Worm (Caenorhabditis elegans): ENCODE data around the gene rib-1.

Gene rib-1

DNA sequence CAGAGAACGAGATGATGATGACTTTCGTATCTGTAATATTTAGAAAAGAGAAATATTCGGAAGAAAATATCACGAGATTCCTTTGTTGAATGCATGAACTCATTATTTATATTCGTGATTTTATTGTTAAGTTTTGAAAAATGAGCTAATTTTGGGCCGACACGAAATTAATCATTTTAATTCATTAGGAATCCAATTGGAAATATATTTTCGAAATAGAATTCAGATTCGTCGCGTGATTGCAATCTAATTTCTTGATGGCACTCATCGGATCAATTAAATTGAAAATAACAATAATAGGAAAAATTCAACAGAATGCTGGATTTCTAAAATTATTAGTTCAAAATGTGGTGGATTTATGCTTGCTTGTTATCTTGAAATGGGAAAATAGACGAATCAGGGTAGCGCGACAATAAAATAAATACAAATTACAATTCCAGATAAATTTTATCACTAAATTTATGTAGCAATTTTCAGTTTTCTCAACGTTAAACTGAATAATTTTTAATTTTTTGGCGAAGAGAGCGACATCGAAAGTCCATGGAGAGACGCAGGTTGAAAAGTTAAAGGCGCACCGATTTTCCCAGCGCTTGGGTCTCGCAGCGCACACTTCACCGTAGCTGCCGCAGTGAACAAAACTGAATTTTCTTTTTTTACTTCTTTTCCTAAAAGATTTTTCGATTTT is 23.3 kb downstream of the rib-1 start (continued):
- TF ChIP-seq ccch-3 (GFP tag; optimal IDR thresholded peaks at IDR 0.05) (no peak), F33H1.4 (GFP tag; IDR thresholded peaks at IDR 0.05) (peak; percentile 94), Y53G8AR.9 (GFP tag; conservative IDR thresholded peaks at IDR 0.05) (peak; percentile 35; the same call in 1 of the 2 replicates), nfya-2 (GFP tag; IDR thresholded peaks at IDR 0.05) (no peak), D2030.7 (GFP tag; IDR thresholded peaks at IDR 0.05) (peak; percentile 72), egl-18 (GFP tag; IDR thresholded peaks at IDR 0.05) (no peak), unc-62 (GFP tag; optimal IDR thresholded peaks at IDR 0.05) (no peak), chd-7 (tag; optimal IDR thresholded peaks at IDR 0.05) (peak; percentile 5), nfya-1 (tag; optimal IDR thresholded peaks at IDR 0.05; ENCODE audit: borderline replicate concordance, insufficient read depth) (no peak), ceh-91 (GFP tag; IDR thresholded peaks at IDR 0.05) (peak; percentile 67), him-1 (tag; optimal IDR thresholded peaks at IDR 0.05) (no peak), nhr-80 (tag; optimal IDR thresholded peaks at IDR 0.05) (no peak), ceh-100 (GFP tag; IDR thresholded peaks at IDR 0.05) (peak; percentile 64), B0035.1 (tag; optimal IDR thresholded peaks at IDR 0.05) (peak; percentile 43), F37B4.10 (GFP tag; IDR thresholded peaks at IDR 0.05) (no peak), sea-2 (GFP tag; IDR thresholded peaks at IDR 0.05) (no peak), F55B11.4 (tag; optimal IDR thresholded peaks at IDR 0.05; ENCODE audit: borderline replicate concordance, insufficient read depth) (no peak), madf-3 (GFP tag; IDR thresholded peaks at IDR 0.05) (peak; percentile 74; the same call in 1 of the 2 replicates), dpl-1 (GFP tag; optimal IDR thresholded peaks at IDR 0.05) (no peak), T26A5.8 (tag; optimal IDR thresholded peaks at IDR 0.05) (no peak), lsy-27 (tag; optimal IDR thresholded peaks at IDR 0.05; ENCODE audit: borderline replicate concordance, insufficient read depth) (peak; percentile 23), fkh-3 (tag; optimal IDR thresholded peaks at IDR 0.05) (no peak), mes-4 (tag; optimal IDR thresholded peaks at IDR 0.05) (no peak), tbp1 (GFP tag; optimal IDR thresholded peaks at IDR 0.05) (peak; percentile 60), snpc-1.3 (tag; optimal IDR thresholded peaks at IDR 0.05; ENCODE audit: insufficient read depth) (peak; percentile 79), mxl-1 (tag; optimal IDR thresholded peaks at IDR 0.05) (no peak), dox-1 (GFP tag; IDR thresholded peaks at IDR 0.05) (peak; percentile 62; the same call in 1 of the 2 replicates), ama-1 (optimal IDR thresholded peaks at IDR 0.05) (no peak), ama-1 (GFP tag; optimal IDR thresholded peaks at IDR 0.05) (peak; percentile 47 to 51), die-1 (tag; optimal IDR thresholded peaks at IDR 0.05) (no peak), B0261.1 (tag; optimal IDR thresholded peaks at IDR 0.05) (no peak), hlh-26 (GFP tag; conservative IDR thresholded peaks at IDR 0.05) (no peak), lin-40 (tag; optimal IDR thresholded peaks at IDR 0.05) (peak; percentile 49), madf-8 (GFP tag; conservative IDR thresholded peaks at IDR 0.05) (no peak), sdz-38 (tag; optimal IDR thresholded peaks at IDR 0.05) (no peak), lir-1 (GFP tag; conservative IDR thresholded peaks at IDR 0.05) (no peak; the same call in 1 of the 2 replicates), hsf-1 (GFP tag; IDR thresholded peaks at IDR 0.05) (peak; percentile 28; the same call in 1 of the 2 replicates), hlh-12 (tag; optimal IDR thresholded peaks at IDR 0.05) (no peak), zfh-2 (GFP tag; conservative IDR thresholded peaks at IDR 0.05) (no peak), efl-1 (GFP tag; optimal IDR thresholded peaks at IDR 0.05) (no peak), aptf-3 (GFP tag; IDR thresholded peaks at IDR 0.05) (no peak), madf-10 (tag; optimal IDR thresholded peaks at IDR 0.05) (peak; percentile 11), madf-6 (GFP tag; IDR thresholded peaks at IDR 0.05) (peak; percentile 72), ztf-18 (tag; optimal IDR thresholded peaks at IDR 0.05) (no peak), somi-1 (GFP tag; optimal IDR thresholded peaks at IDR 0.05) (no peak), snpc-4 (GFP tag; optimal IDR thresholded peaks at IDR 0.05) (no peak), snpc-4 (tag; optimal IDR thresholded peaks at IDR 0.05) (peak; percentile 25 to 57 (median 36)), ceh-27 (GFP tag; optimal IDR thresholded peaks at IDR 0.05) (peak; percentile 32), ceh-40 (GFP tag; IDR thresholded peaks at IDR 0.05) (no peak)

Data from whole organism, young adult.